Worm (Caenorhabditis elegans) whole organism, L1 larva: Measurements from ENCODE around the gene sre-8.
A peak's percentile ranks its signal among the peaks of the same experiment; 100 is the strongest.

ENCODE experiments used
- C04F5.9 ChIP-seq: sonication (generic microtip); optimal IDR thresholded peaks from 2 replicates; lab custom pipeline; 2016; ENCODE audit warnings: missing genetic modification characterization, missing compliant biosample characterization
- C16A3.4 ChIP-seq: fragments of 150-350 bp; optimal IDR thresholded peaks from 2 replicates; lab custom pipeline; 2014; ENCODE audit warnings: missing biosample characterization, missing genetic modification characterization
- F16B12.6 ChIP-seq: fragments of 150-350 bp; optimal IDR thresholded peaks from 2 replicates; lab custom pipeline; 2014; ENCODE audit warnings: missing biosample characterization, missing genetic modification characterization
- Y116A8C.19 ChIP-seq: sonication (generic microtip); optimal IDR thresholded peaks from 2 replicates; lab custom pipeline; 2016; ENCODE audit warnings: missing compliant biosample characterization, missing genetic modification characterization, borderline replicate concordance
- aha-1 ChIP-seq: fragments of 150-350 bp; optimal IDR thresholded peaks from 2 replicates; lab custom pipeline; 2014; ENCODE audit warnings: missing biosample characterization, missing genetic modification characterization
- alr-1 ChIP-seq: fragments of 200-800 bp; sonication (Bioruptor generic); optimal IDR thresholded peaks from 2 replicates; lab custom pipeline; 2018; ENCODE audit warnings: borderline replicate concordance, mild to moderate bottlenecking, missing genetic modification characterization, missing compliant biosample characterization
- ceh-63 ChIP-seq: fragments of 200-800 bp; sonication (Bioruptor generic); optimal IDR thresholded peaks from 2 replicates; lab custom pipeline; 2018; ENCODE audit warnings: mild to moderate bottlenecking, missing genetic modification characterization, missing compliant biosample characterization
- ceh-8 ChIP-seq: fragments of 200-800 bp; sonication (Bioruptor generic); optimal IDR thresholded peaks from 2 replicates; lab custom pipeline; 2018; ENCODE audit warnings: mild to moderate bottlenecking, missing genetic modification characterization, moderate library complexity, missing compliant biosample characterization
- ceh-88 ChIP-seq: fragments of 200-800 bp; sonication (Bioruptor generic); IDR thresholded peaks from 2 replicates; pipeline ENCODE4 v1.3.6; 2022; ENCODE audit warnings: missing genetic modification characterization, missing compliant biosample characterization
- ceh-90 ChIP-seq: sonication (generic microtip); optimal IDR thresholded peaks from 2 replicates; lab custom pipeline; 2016; ENCODE audit warnings: missing genetic modification characterization, missing compliant biosample characterization
- dpl-1 ChIP-seq, 3 experiments: fragments of 150-350 bp in 2 of 3; sonication (generic microtip) in 1 of 3; optimal IDR thresholded peaks; 2 replicates each; lab custom pipeline; 2014 to 2017; ENCODE audit warnings: missing biosample characterization in 3 of 3, missing genetic modification characterization in 3 of 3, missing genetic modification reagents in 3 of 3
- dsc-1 ChIP-seq: sonication (generic microtip); optimal IDR thresholded peaks from 2 replicates; lab custom pipeline; 2016; ENCODE audit warnings: mild to moderate bottlenecking, missing genetic modification characterization, missing compliant biosample characterization
- efl-1 ChIP-seq, 4 experiments: fragments of 150-350 bp; optimal IDR thresholded peaks in 3 of 4; peaks in 1 of 4; 1 replicate in 1 of 4; 2 replicates in 3 of 4; lab custom pipeline; 2014; ENCODE audit warnings: missing biosample characterization in 2 of 4, missing genetic modification characterization in 2 of 4, missing genetic modification reagents in 2 of 4
- efl-3 ChIP-seq: fragments of 200-800 bp; sonication (Bioruptor generic); optimal IDR thresholded peaks from 2 replicates; lab custom pipeline; 2018; ENCODE audit warnings: mild to moderate bottlenecking, missing genetic modification characterization, missing compliant biosample characterization
- egl-27 ChIP-seq, 2 experiments: fragments of 150-350 bp in 1 of 2; sonication (generic microtip); optimal IDR thresholded peaks; 3 replicates each; lab custom pipeline; 2017 to 2018; ENCODE audit warnings: missing biosample characterization in 2 of 2, missing genetic modification characterization in 2 of 2, missing genetic modification reagents in 2 of 2
- elt-2 ChIP-seq: sonication (generic microtip); optimal IDR thresholded peaks from 2 replicates; lab custom pipeline; 2016; ENCODE audit warnings: missing genetic modification characterization, mild to moderate bottlenecking, inconsistent platforms, missing compliant biosample characterization, missing genetic modification reagents
- ets-5 ChIP-seq: fragments of 200-800 bp; sonication (Bioruptor generic); IDR thresholded peaks from 2 replicates; pipeline ENCODE4 v1.3.6; 2022; ENCODE audit warnings: missing genetic modification characterization, missing compliant biosample characterization
- fkh-4 ChIP-seq: sonication (generic microtip); optimal IDR thresholded peaks from 2 replicates; lab custom pipeline; 2016; ENCODE audit warnings: missing compliant biosample characterization, missing genetic modification characterization, borderline replicate concordance
- fkh-8 ChIP-seq: sonication (generic microtip); optimal IDR thresholded peaks from 2 replicates; lab custom pipeline; 2016; ENCODE audit warnings: mild to moderate bottlenecking, missing genetic modification characterization, missing compliant biosample characterization
- fos-1 ChIP-seq: fragments of 150-350 bp; optimal IDR thresholded peaks from 2 replicates; lab custom pipeline; 2014; ENCODE audit warnings: missing biosample characterization, missing genetic modification characterization
- grh-1 ChIP-seq: fragments of 200-800 bp; sonication (Bioruptor generic); IDR thresholded peaks from 2 replicates; pipeline ENCODE4 v1.3.6; 2022; ENCODE audit warnings: missing genetic modification reagents, missing genetic modification characterization, missing compliant biosample characterization
- hlh-17 ChIP-seq: fragments of 200-800 bp; sonication (Bioruptor generic); optimal IDR thresholded peaks from 2 replicates; lab custom pipeline; 2018; ENCODE audit warnings: missing genetic modification characterization, mild to moderate bottlenecking, missing compliant biosample characterization, moderate library complexity, borderline replicate concordance
- hlh-4 ChIP-seq: sonication (generic microtip); optimal IDR thresholded peaks from 2 replicates; lab custom pipeline; 2016; ENCODE audit warnings: mild to moderate bottlenecking, missing genetic modification characterization, missing compliant biosample characterization
- hpl-2 ChIP-seq: fragments of 150-350 bp; optimal IDR thresholded peaks from 2 replicates; lab custom pipeline; 2014; ENCODE audit warnings: missing biosample characterization, missing genetic modification reagents, missing genetic modification characterization
- jun-1 ChIP-seq: fragments of 150-350 bp; optimal IDR thresholded peaks from 2 replicates; lab custom pipeline; 2014; ENCODE audit warnings: missing biosample characterization, missing genetic modification reagents, missing genetic modification characterization
- lin-14 ChIP-seq: fragments of 200-800 bp; sonication (Bioruptor generic); optimal IDR thresholded peaks from 2 replicates; lab custom pipeline; 2018; ENCODE audit warnings: mild to moderate bottlenecking, missing genetic modification characterization, moderate library complexity, missing compliant biosample characterization
- lin-35 ChIP-seq, 2 experiments: fragments of 150-350 bp; optimal IDR thresholded peaks; 2 replicates each; lab custom pipeline; 2014; ENCODE audit warnings: missing biosample characterization in 2 of 2, missing genetic modification characterization in 2 of 2, missing genetic modification reagents in 2 of 2
- lsy-2 ChIP-seq, 2 experiments: fragments of 150-350 bp; optimal IDR thresholded peaks; 2 replicates each; lab custom pipeline; 2014; ENCODE audit warnings: missing biosample characterization in 2 of 2, missing genetic modification characterization in 2 of 2
- mab-9 ChIP-seq: fragments of 200-800 bp; sonication (Bioruptor generic); IDR thresholded peaks from 2 replicates; pipeline ENCODE4 v1.3.6; 2022; ENCODE audit warnings: missing genetic modification reagents, missing genetic modification characterization, missing compliant biosample characterization
- mdl-1 ChIP-seq, 2 experiments: fragments of 150-350 bp; optimal IDR thresholded peaks; 2 replicates each; lab custom pipeline; 2014 to 2017; ENCODE audit warnings: missing biosample characterization in 2 of 2, missing genetic modification characterization in 2 of 2, inconsistent platforms in 1 of 2
- mep-1 ChIP-seq: fragments of 150-350 bp; optimal IDR thresholded peaks from 2 replicates; lab custom pipeline; 2014; ENCODE audit warnings: missing biosample characterization, missing genetic modification characterization
- nhr-12 ChIP-seq: sonication (generic microtip); optimal IDR thresholded peaks from 2 replicates; lab custom pipeline; 2017; ENCODE audit warnings: missing biosample characterization, missing genetic modification characterization
- nhr-19 ChIP-seq: fragments of 200-800 bp; sonication (Bioruptor generic); conservative IDR thresholded peaks from 2 replicates; pipeline ENCODE4 v1.3.6; 2022; ENCODE audit warnings: missing genetic modification characterization, missing compliant biosample characterization
- nhr-20 ChIP-seq: sonication (generic microtip); optimal IDR thresholded peaks from 2 replicates; lab custom pipeline; 2016; ENCODE audit warnings: mild to moderate bottlenecking, missing genetic modification characterization, missing compliant biosample characterization
- nhr-47 ChIP-seq: sonication (generic microtip); optimal IDR thresholded peaks from 2 replicates; lab custom pipeline; 2016; ENCODE audit warnings: mild to moderate bottlenecking, missing genetic modification characterization, moderate library complexity, missing compliant biosample characterization
- nhr-71 ChIP-seq: sonication (generic microtip); optimal IDR thresholded peaks from 2 replicates; lab custom pipeline; 2016; ENCODE audit warnings: mild to moderate bottlenecking, missing genetic modification characterization, moderate library complexity, missing compliant biosample characterization
- nhr-76 ChIP-seq: sonication (generic microtip); optimal IDR thresholded peaks from 2 replicates; lab custom pipeline; 2017; ENCODE audit warnings: missing biosample characterization, missing genetic modification characterization
- nhr-77 ChIP-seq: fragments of 150-350 bp; optimal IDR thresholded peaks from 2 replicates; lab custom pipeline; 2014; ENCODE audit warnings: missing biosample characterization, missing genetic modification characterization
- pax-3 ChIP-seq: fragments of 200-800 bp; sonication (Bioruptor generic); optimal IDR thresholded peaks from 2 replicates; lab custom pipeline; 2018; ENCODE audit warnings: mild to moderate bottlenecking, missing genetic modification characterization, moderate library complexity, missing compliant biosample characterization
- rnt-1 ChIP-seq: sonication (generic microtip); optimal IDR thresholded peaks from 2 replicates; lab custom pipeline; 2016; ENCODE audit warnings: mild to moderate bottlenecking, missing genetic modification characterization, moderate library complexity, missing compliant biosample characterization
- tbx-2 ChIP-seq: sonication (generic microtip); optimal IDR thresholded peaks from 2 replicates; lab custom pipeline; 2016; ENCODE audit warnings: missing genetic modification characterization, missing compliant biosample characterization
- tlp-1 ChIP-seq: fragments of 150-350 bp; optimal IDR thresholded peaks from 2 replicates; lab custom pipeline; 2014; ENCODE audit warnings: missing biosample characterization, missing genetic modification characterization
- unc-30 ChIP-seq: sonication (generic microtip); optimal IDR thresholded peaks from 2 replicates; lab custom pipeline; 2017; ENCODE audit warnings: missing biosample characterization, missing genetic modification characterization
- unc-62 ChIP-seq: fragments of 150-350 bp; optimal IDR thresholded peaks from 2 replicates; lab custom pipeline; 2014; ENCODE audit warnings: missing biosample characterization, missing genetic modification reagents, missing genetic modification characterization
- zag-1 ChIP-seq: fragments of 150-350 bp; optimal IDR thresholded peaks from 2 replicates; lab custom pipeline; 2014; ENCODE audit warnings: missing biosample characterization, missing genetic modification characterization
- zip-4 ChIP-seq: fragments of 200-800 bp; sonication (Bioruptor generic); optimal IDR thresholded peaks from 2 replicates; lab custom pipeline; 2018; ENCODE audit warnings: mild to moderate bottlenecking, missing genetic modification characterization, moderate library complexity, missing compliant biosample characterization
- ztf-11 ChIP-seq, 2 experiments: sonication (generic microtip); optimal IDR thresholded peaks; 2 replicates each; lab custom pipeline; 2016 to 2017; ENCODE audit warnings: missing genetic modification characterization in 2 of 2, missing biosample characterization in 1 of 2, missing compliant biosample characterization in 1 of 2

Gene sre-8

ce11 chrV:14256813-14257212, at the start of gene sre-8:
Gene sre-8 (plus strand): TSS chrV:14257113.
- TF ChIP-seq efl-3 (no peak), dsc-1 (no peak), hlh-17 (GFP tag; lab: Kevin White, UChicago) (no peak), F16B12.6 (tag; lab: Kevin White, UChicago) (no peak), Y116A8C.19 (tag; lab: Kevin White, UChicago) (no peak), tbx-2 (tag; lab: Kevin White, UChicago) (no peak), ceh-8 (no peak), mab-9 (GFP tag; lab: Robert Waterston, UW) (no peak)

DNA sequence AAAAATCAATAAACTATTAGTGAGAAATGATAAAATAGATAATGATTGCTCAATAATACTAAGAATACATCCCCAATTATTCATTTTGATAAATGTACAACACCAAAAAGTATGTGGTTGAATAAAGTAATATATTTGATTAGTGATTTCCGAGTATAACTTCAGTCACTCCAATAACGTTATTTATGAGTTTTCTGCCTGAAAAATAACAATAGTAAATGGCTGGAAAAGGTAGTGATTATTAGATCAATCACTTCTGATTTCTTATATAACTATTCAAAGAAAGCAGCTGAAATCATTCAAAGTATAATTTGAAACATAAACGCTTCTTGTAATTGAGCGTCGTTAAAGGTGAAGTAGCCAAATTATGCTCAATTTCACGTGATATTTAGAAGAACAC, 46.2 kb upstream of the sre-8 start, which contains the start of gene str-230:
TSS of gene str-230 (minus strand) at position 101 of the 400 bp plus-strand sequence.
- TF ChIP-seq fos-1 (no peak), grh-1 (GFP tag; lab: Robert Waterston, UW) (no peak), mdl-1 (tag; optimal IDR thresholded peaks at IDR 0.05; lab: Kevin White, UChicago) (no peak), ceh-88 (GFP tag; lab: Robert Waterston, UW) (no peak), nhr-12 (no peak), nhr-20 (tag; lab: Kevin White, UChicago) (no peak), hlh-17 (GFP tag; lab: Kevin White, UChicago) (no peak), lin-35 (GFP tag; optimal IDR thresholded peaks at IDR 0.05; lab: Kevin White, UChicago) (no peak), nhr-76 (tag; lab: Kevin White, UChicago) (no peak), aha-1 (tag; lab: Kevin White, UChicago) (no peak), fkh-4 (tag; lab: Kevin White, UChicago) (no peak), hlh-4 (tag; lab: Kevin White, UChicago) (peak; percentile 38), lin-14 (GFP tag; lab: Kevin White, UChicago) (no peak), alr-1 (no peak), mab-9 (GFP tag; lab: Robert Waterston, UW) (no peak), C16A3.4 (tag; lab: Kevin White, UChicago) (no peak), tlp-1 (tag; lab: Kevin White, UChicago) (no peak), unc-62 (no peak), F16B12.6 (tag; lab: Kevin White, UChicago) (no peak), nhr-71 (tag; lab: Kevin White, UChicago) (peak; percentile 24), egl-27 (tag; optimal IDR thresholded peaks at IDR 0.05; lab: Kevin White, UChicago) (no peak), ztf-11 (tag; optimal IDR thresholded peaks at IDR 0.05; lab: Kevin White, UChicago) (no peak), rnt-1 (tag; lab: Kevin White, UChicago) (no peak), ets-5 (GFP tag; lab: Robert Waterston, UW) (no peak), nhr-47 (tag; lab: Kevin White, UChicago) (peak; percentile 30), nhr-77 (tag; lab: Kevin White, UChicago) (no peak)

DNA sequence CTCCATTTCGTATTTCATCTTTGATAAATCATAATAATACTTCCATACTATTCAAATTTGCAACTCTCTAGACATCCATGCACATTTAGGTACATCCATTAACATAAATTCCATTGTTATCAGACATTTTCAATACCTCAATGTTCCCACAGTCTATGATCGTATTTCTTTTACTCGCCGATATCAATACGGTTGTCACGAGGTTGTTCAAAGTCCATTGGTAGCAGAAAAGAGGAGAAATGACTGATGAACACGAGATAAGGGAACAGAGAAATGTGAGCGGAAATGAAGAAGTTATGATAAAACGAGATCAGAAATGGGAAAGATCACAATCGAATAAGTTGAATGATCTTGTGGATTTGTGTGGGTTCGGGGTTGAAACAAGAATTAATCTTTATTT, 44.1 kb upstream of the sre-8 start:
- TF ChIP-seq mep-1 (tag; lab: Kevin White, UChicago) (no peak), pax-3 (tag; lab: Kevin White, UChicago) (no peak), lin-35 (GFP tag; optimal IDR thresholded peaks at IDR 0.05; lab: Kevin White, UChicago) (peak in 1 of 2 experiments; percentile 52), C04F5.9 (tag; lab: Kevin White, UChicago) (no peak), mab-9 (GFP tag; lab: Robert Waterston, UW) (no peak), ets-5 (GFP tag; lab: Robert Waterston, UW) (no peak), nhr-47 (tag; lab: Kevin White, UChicago) (no peak), tbx-2 (tag; lab: Kevin White, UChicago) (no peak), unc-30 (tag; lab: Kevin White, UChicago) (no peak), hpl-2 (GFP tag; lab: Kevin White, UChicago) (no peak), tlp-1 (tag; lab: Kevin White, UChicago) (no peak), dpl-1 (GFP tag; optimal IDR thresholded peaks at IDR 0.05; lab: Kevin White, UChicago) (no peak), elt-2 (tag; lab: Kevin White, UChicago) (peak; percentile 78), zag-1 (tag; lab: Kevin White, UChicago) (no peak), efl-1 (optimal IDR thresholded peaks at IDR 0.05; lab: Kevin White, UChicago) (no peak), efl-1 (GFP tag; optimal IDR thresholded peaks at IDR 0.05 in 1 of 2; lab: Kevin White, UChicago) (peak in 1 of 2 experiments; percentile 84), mdl-1 (tag; optimal IDR thresholded peaks at IDR 0.05; lab: Kevin White, UChicago) (peak in 1 of 2 experiments; percentile 54), lsy-2 (tag; optimal IDR thresholded peaks at IDR 0.05; lab: Kevin White, UChicago) (peak in 1 of 2 experiments; percentile 13), fkh-4 (tag; lab: Kevin White, UChicago) (no peak), fkh-8 (tag; lab: Kevin White, UChicago) (no peak), nhr-19 (0 out of 2 replicates have a peak, but pooled peaks have one; percentile 20), jun-1 (tag; lab: Kevin White, UChicago) (no peak), ceh-63 (GFP tag; lab: Kevin White, UChicago) (no peak), ceh-90 (tag; lab: Kevin White, UChicago) (no peak), lin-14 (GFP tag; lab: Kevin White, UChicago) (peak; percentile 68), zip-4 (GFP tag; lab: Kevin White, UChicago) (no peak)
